Worm (Caenorhabditis elegans): ENCODE results near the gene srh-219.
A peak's percentile ranks its signal among the peaks of the same experiment; 100 is the strongest.

Gene srh-219

ce11 chrV:15512856-15513756 is 17.8 kb downstream of the srh-219 start (continued):
- no peak for TF ChIP-seq snpc-4 (GFP tag; optimal IDR thresholded peaks at IDR 0.05)
- peak in 2 of 4 experiments; percentile 6 to 23 for TF ChIP-seq snpc-4 (tag; optimal IDR thresholded peaks at IDR 0.05)

DNA sequence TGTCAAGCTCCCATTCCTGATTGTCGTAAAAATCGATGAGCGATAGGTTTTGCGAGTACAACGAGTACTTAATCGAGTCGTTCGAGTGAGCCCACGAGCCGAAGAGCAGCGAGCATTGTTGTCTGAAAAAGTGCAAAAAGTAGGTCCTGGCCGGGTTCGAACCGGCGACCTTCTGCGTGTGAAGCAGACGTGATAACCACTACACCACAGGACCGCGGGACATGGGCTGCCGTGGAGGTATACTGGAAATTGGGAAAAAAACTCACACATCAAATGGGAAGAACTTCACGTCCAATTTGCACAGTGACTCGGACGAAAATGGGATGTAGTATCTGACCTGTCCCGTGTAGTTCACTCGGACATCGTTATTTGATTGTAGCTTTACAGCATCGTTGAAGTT is 20.1 kb downstream of the srh-219 start:
- no peak for TF ChIP-seq unc-62 (GFP tag; optimal IDR thresholded peaks at IDR 0.05)
- TF ChIP-seq T26A5.8 (tag; optimal IDR thresholded peaks at IDR 0.05), result no peak
- TF ChIP-seq sea-2 (GFP tag; IDR thresholded peaks at IDR 0.05), result no peak
- TF ChIP-seq F57C9.4 (tag; optimal IDR thresholded peaks at IDR 0.05), result no peak
- TF ChIP-seq lir-1 (GFP tag; conservative IDR thresholded peaks at IDR 0.05), result no peak
- no peak for TF ChIP-seq attf-6 (GFP tag; IDR thresholded peaks at IDR 0.05)
- no peak for TF ChIP-seq bed-1 (GFP tag; IDR thresholded peaks at IDR 0.05)
- TF ChIP-seq lin-54 (GFP tag; optimal IDR thresholded peaks at IDR 0.05), result no peak
- TF ChIP-seq hlh-26 (GFP tag; conservative IDR thresholded peaks at IDR 0.05), result no peak
- TF ChIP-seq hsf-1 (GFP tag; IDR thresholded peaks at IDR 0.05), result 0 out of 2 replicates have a peak, but pooled peaks have one; percentile 10
- TF ChIP-seq let-526 (GFP tag; IDR thresholded peaks at IDR 0.05), result no peak
- TF ChIP-seq dox-1 (GFP tag; IDR thresholded peaks at IDR 0.05), result peak; percentile 77
- TF ChIP-seq sptf-2 (GFP tag; optimal IDR thresholded peaks at IDR 0.05), result no peak
- no peak for TF ChIP-seq F10E7.11 (tag; optimal IDR thresholded peaks at IDR 0.05)
- no peak for TF ChIP-seq B0035.1 (tag; optimal IDR thresholded peaks at IDR 0.05)
- no peak for TF ChIP-seq snpc-4 (GFP tag; optimal IDR thresholded peaks at IDR 0.05)
- TF ChIP-seq snpc-4 (tag; optimal IDR thresholded peaks at IDR 0.05), result peak in 1 of 4 experiments; percentile 45
- TF ChIP-seq akir-1 (GFP tag; optimal IDR thresholded peaks at IDR 0.05), result no peak
- TF ChIP-seq tbx-9 (tag; optimal IDR thresholded peaks at IDR 0.05; ENCODE audit: borderline replicate concordance), result no peak
- TF ChIP-seq hmg-1.2 (GFP tag; IDR thresholded peaks at IDR 0.05), result peak; percentile 41; the same call in 1 of the 2 replicates
- no peak for TF ChIP-seq C06A6.2 (GFP tag; conservative IDR thresholded peaks at IDR 0.05)
- peak; percentile 40 for TF ChIP-seq lsl-1 (GFP tag; optimal IDR thresholded peaks at IDR 0.05)
- no peak for TF ChIP-seq efl-1 (GFP tag; optimal IDR thresholded peaks at IDR 0.05)
- TF ChIP-seq nhr-90 (tag; optimal IDR thresholded peaks at IDR 0.05), result peak; percentile 51
- TF ChIP-seq F57A8.1 (GFP tag; optimal IDR thresholded peaks at IDR 0.05), result no peak
- TF ChIP-seq F37B4.10 (GFP tag; IDR thresholded peaks at IDR 0.05), result no peak
- TF ChIP-seq Y53F4B.3 (GFP tag; IDR thresholded peaks at IDR 0.05), result no peak
- no peak for TF ChIP-seq hmg-20 (GFP tag; IDR thresholded peaks at IDR 0.05)
- no peak for TF ChIP-seq Y53G8AR.9 (GFP tag; conservative IDR thresholded peaks at IDR 0.05)
- TF ChIP-seq chd-7 (tag; optimal IDR thresholded peaks at IDR 0.05), result no peak
- peak; percentile 77 for TF ChIP-seq B0261.1 (tag; optimal IDR thresholded peaks at IDR 0.05)
- no peak for TF ChIP-seq madf-3 (GFP tag; IDR thresholded peaks at IDR 0.05)
- TF ChIP-seq tbp1 (GFP tag; optimal IDR thresholded peaks at IDR 0.05), result peak; percentile 89
- TF ChIP-seq pha-4 (tag; optimal IDR thresholded peaks at IDR 0.05), result no peak
- TF ChIP-seq pbrm-1 (GFP tag; IDR thresholded peaks at IDR 0.05), result peak; percentile 63
- TF ChIP-seq athp-1 (tag; optimal IDR thresholded peaks at IDR 0.05), result no peak
- TF ChIP-seq mel-28 (tag; optimal IDR thresholded peaks at IDR 0.05; ENCODE audit: borderline replicate concordance), result no peak
- no peak for TF ChIP-seq snpc-1.3 (tag; optimal IDR thresholded peaks at IDR 0.05; ENCODE audit: insufficient read depth)
- no peak for TF ChIP-seq ceh-100 (GFP tag; IDR thresholded peaks at IDR 0.05)
- TF ChIP-seq rpc-1 (optimal IDR thresholded peaks at IDR 0.05), result peak; percentile 47
- peak; percentile 73 for TF ChIP-seq rpc-1 (tag; optimal IDR thresholded peaks at IDR 0.05)
- no peak for TF ChIP-seq ceh-40 (GFP tag; IDR thresholded peaks at IDR 0.05)
- no peak for TF ChIP-seq ceh-58 (GFP tag; IDR thresholded peaks at IDR 0.05)
- no peak for TF ChIP-seq lag-1 (GFP tag; IDR thresholded peaks at IDR 0.05)
- TF ChIP-seq hlh-12 (tag; optimal IDR thresholded peaks at IDR 0.05), result no peak
- no peak for TF ChIP-seq F22D6.2 (tag; optimal IDR thresholded peaks at IDR 0.05)

Measured in whole organism, young adult.